Fruit fly (Drosophila melanogaster) whole organism: Measurements from ENCODE around the gene CG31300.

ENCODE experiments used
- CG8478 ChIP-seq: fragments of >200 bp; optimal IDR thresholded peaks from 2 replicates; lab custom pipeline; 2018; ENCODE audit warnings: inconsistent platforms
- Dll ChIP-seq: fragments of >200 bp; optimal IDR thresholded peaks from 2 replicates; lab custom pipeline; 2017
- EcR ChIP-seq, 2 experiments: fragments of >200 bp; optimal IDR thresholded peaks; 2 replicates each; lab custom pipeline; 2017; ENCODE audit warnings: missing biosample characterization in 2 of 2, missing genetic modification characterization in 2 of 2, missing genetic modification reagents in 2 of 2
- pan ChIP-seq: fragments of >200 bp; optimal IDR thresholded peaks from 2 replicates; lab custom pipeline; 2017
- psq ChIP-seq: fragments of >200 bp; optimal IDR thresholded peaks from 2 replicates; lab custom pipeline; 2017
- usp ChIP-seq: fragments of >200 bp; optimal IDR thresholded peaks from 2 replicates; lab custom pipeline; 2017; ENCODE audit warnings: missing biosample characterization, missing genetic modification characterization, mixed read lengths

CG31300 gene

dm6 chr3R:25279796-25280350, 3.5 kb upstream of the CG31300 start, which contains the start of gene CG10514:
Gene CG10514, minus strand, starts transcription at chr3R:25279846.
- no peak for TF ChIP-seq pan (lab: Kevin White, UChicago)
- no peak for TF ChIP-seq Dll (lab: Kevin White, UChicago)
- TF ChIP-seq usp (GFP tag; lab: Kevin White, UChicago), result no peak
- no peak for TF ChIP-seq EcR (GFP tag; optimal IDR thresholded peaks at IDR 0.05; lab: Kevin White, UChicago)
- TF ChIP-seq psq (lab: Kevin White, UChicago), result no peak
- no peak for TF ChIP-seq CG8478 (lab: Kevin White, UChicago)

DNA sequence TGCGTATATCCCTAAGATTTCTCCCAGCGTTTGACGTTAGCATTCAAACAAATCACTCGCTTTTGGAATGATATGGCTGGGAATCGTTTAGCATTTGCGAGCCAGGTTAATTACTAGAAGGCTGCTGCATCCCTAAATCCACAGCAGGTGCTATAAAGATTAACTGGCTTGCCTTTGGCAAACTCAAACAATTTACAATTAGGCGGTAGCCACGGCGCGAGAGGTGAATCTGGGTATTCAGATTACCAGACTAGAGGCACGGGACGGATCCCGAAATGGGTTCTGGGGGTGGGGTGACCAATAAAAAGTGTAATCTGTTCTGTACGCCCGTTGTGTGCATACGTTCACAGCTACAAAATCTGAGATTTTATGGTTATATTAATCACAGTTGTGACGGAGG, 2.3 kb upstream of the CG31300 start, which contains the start of gene CG11892:
TSS of gene CG11892 (plus strand) at position 384 of the 400 bp plus-strand sequence.
- TF ChIP-seq Dll (lab: Kevin White, UChicago) (no peak), usp (GFP tag; lab: Kevin White, UChicago) (no peak), CG8478 (lab: Kevin White, UChicago) (no peak), psq (lab: Kevin White, UChicago) (no peak), pan (lab: Kevin White, UChicago) (no peak), EcR (GFP tag; optimal IDR thresholded peaks at IDR 0.05; lab: Kevin White, UChicago) (no peak)

DNA sequence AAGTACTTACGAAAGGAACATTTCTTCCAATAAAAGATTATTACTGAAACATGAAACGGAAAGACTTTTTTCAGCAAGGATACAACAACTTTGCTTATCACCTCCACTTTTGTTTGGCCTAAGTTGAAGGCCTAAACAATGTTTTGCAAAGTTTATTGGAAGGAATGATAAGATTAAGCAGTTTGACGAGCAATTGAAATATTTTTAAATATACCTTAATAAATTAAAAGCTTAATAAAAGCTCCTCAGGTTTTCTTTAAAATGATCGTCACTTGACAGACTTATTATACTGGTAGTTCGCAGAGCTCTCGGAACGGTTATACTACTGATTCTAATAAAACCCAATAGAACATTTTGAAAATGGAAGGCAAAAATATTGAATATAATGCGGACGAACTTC, 1.8 kb downstream of the CG31300 start, which contains the start of gene CG31104:
TSS of gene CG31104 (plus strand) at position 301 of the 400 bp plus-strand sequence.
- TF ChIP-seq pan (lab: Kevin White, UChicago) (no peak), EcR (GFP tag; optimal IDR thresholded peaks at IDR 0.05; lab: Kevin White, UChicago) (no peak), CG8478 (lab: Kevin White, UChicago) (no peak), psq (lab: Kevin White, UChicago) (no peak), Dll (lab: Kevin White, UChicago) (no peak), usp (GFP tag; lab: Kevin White, UChicago) (no peak)

DNA sequence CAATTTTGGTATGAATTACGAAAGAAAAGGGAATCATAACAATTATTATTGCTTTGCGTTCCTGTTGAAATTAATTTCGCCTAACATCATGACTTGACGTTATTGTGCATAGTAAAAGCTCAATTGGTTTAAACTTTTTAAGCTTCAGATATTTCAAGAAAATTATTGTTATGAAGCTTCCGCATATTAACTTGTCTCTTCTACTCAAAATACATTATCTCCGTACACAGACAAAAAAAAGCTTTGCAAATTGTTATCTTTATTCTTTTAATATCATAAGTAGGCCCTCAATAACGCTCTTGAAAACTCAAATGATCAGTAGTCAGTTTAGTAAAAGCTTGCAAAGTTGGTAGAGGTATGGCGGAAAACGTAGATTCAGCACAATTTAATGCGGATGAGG, 3.7 kb downstream of the CG31300 start, which contains the start of gene CG13658:
TSS of gene CG13658 (plus strand) at position 347 of the 400 bp plus-strand sequence.
- TF ChIP-seq usp (GFP tag; lab: Kevin White, UChicago) (no peak), CG8478 (lab: Kevin White, UChicago) (no peak), psq (lab: Kevin White, UChicago) (no peak), Dll (lab: Kevin White, UChicago) (no peak), pan (lab: Kevin White, UChicago) (no peak), EcR (GFP tag; optimal IDR thresholded peaks at IDR 0.05; lab: Kevin White, UChicago) (no peak)

dm6 chr3R:25289589-25289988, 6.2 kb downstream of the CG31300 start, which contains the start of gene CG11893:
Gene CG11893, plus strand, starts transcription at chr3R:25289889.
- TF ChIP-seq psq (lab: Kevin White, UChicago) (no peak), Dll (lab: Kevin White, UChicago) (no peak), EcR (GFP tag; optimal IDR thresholded peaks at IDR 0.05; lab: Kevin White, UChicago) (no peak), CG8478 (lab: Kevin White, UChicago) (no peak), usp (GFP tag; lab: Kevin White, UChicago) (no peak), pan (lab: Kevin White, UChicago) (no peak)

dm6 chr3R:25292864-25293284, 9.5 kb downstream of the CG31300 start, which contains the start of gene CG31098:
Gene CG31098, minus strand, starts transcription at chr3R:25292977.
- no peak for TF ChIP-seq usp (GFP tag; lab: Kevin White, UChicago)
- TF ChIP-seq Dll (lab: Kevin White, UChicago), result no peak
- TF ChIP-seq pan (lab: Kevin White, UChicago), result no peak
- no peak for TF ChIP-seq psq (lab: Kevin White, UChicago)
- TF ChIP-seq CG8478 (lab: Kevin White, UChicago), result no peak
- no peak for TF ChIP-seq EcR (GFP tag; optimal IDR thresholded peaks at IDR 0.05; lab: Kevin White, UChicago)

DNA sequence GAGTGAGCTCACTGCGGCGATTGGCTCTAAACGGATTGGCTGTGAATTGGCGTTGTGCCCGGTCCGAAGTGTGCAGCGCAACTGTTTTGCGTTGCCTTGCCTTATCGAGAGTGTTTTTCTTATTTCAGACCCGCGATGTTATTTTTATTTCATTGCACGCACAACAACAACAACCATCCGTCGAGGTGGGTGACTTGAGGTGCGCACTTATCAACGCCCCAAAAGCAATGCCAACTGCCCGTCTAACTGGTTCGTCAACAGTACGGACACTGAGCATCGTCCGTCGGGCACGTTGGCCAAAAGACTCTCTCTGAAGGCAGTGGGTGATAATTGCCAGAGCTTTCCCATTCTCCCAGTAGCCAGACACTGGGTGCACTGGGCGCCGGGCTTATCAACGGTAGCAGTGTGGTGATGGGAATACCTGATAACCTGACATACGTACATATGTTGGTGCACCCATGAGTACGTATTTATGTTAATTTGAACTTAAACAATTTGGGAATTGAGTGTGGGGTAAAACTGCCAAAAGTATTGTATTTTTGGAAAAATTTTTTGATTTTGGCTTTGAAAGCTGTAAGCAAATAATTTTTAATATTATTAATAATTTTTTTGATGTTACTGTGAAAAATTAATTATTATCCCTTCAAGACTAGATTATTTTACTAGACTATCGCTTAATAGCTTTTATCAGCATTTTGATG, 12.1 kb downstream of the CG31300 start, which contains the start of gene CG31102:
TSS of gene CG31102 (minus strand) at position 275 of the 701 bp plus-strand sequence.
- TF ChIP-seq pan (lab: Kevin White, UChicago) (no peak), psq (lab: Kevin White, UChicago) (no peak), usp (GFP tag; lab: Kevin White, UChicago) (no peak), CG8478 (lab: Kevin White, UChicago) (no peak), Dll (lab: Kevin White, UChicago) (no peak), EcR (GFP tag; optimal IDR thresholded peaks at IDR 0.05; lab: Kevin White, UChicago) (no peak)

DNA sequence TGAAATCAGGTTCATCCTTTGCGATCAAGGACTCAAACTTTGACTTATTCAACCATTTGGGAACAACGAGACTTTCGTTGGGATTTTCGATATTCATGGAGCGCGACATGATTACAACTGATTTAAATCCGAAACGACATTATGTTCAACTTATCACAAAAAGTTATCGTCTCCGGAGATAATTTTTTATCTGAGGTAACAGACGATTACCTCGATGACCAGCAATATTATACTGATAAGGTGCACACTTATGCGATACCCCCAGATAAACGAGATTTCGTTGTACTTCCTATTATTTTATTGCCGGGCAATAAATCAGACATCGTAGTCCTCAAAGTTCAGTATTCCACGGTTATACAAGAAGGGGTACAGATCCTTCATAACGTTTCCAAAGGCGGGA, 14.3 kb downstream of the CG31300 start, which contains the start of gene CG31097:
TSS of gene CG31097 (minus strand) at position 101 of the 400 bp plus-strand sequence.
- TF ChIP-seq pan (lab: Kevin White, UChicago) (no peak), Dll (lab: Kevin White, UChicago) (no peak), psq (lab: Kevin White, UChicago) (no peak), usp (GFP tag; lab: Kevin White, UChicago) (no peak), CG8478 (lab: Kevin White, UChicago) (no peak), EcR (GFP tag; optimal IDR thresholded peaks at IDR 0.05; lab: Kevin White, UChicago) (no peak)

- TF ChIP-seq CG8478 (lab: Kevin White, UChicago), result no peak
- TF ChIP-seq psq (lab: Kevin White, UChicago), result no peak
- no peak for TF ChIP-seq EcR (GFP tag; optimal IDR thresholded peaks at IDR 0.05; lab: Kevin White, UChicago)
- no peak for TF ChIP-seq usp (GFP tag; lab: Kevin White, UChicago)
- TF ChIP-seq pan (lab: Kevin White, UChicago), result no peak
- TF ChIP-seq Dll (lab: Kevin White, UChicago), result no peak
Observed at dm6 chr3R:25299507-25299964, 16.1 kb downstream of the CG31300 start, which contains the start of gene CG31288. Gene CG31288, minus strand, starts transcription at chr3R:25299557.

DNA sequence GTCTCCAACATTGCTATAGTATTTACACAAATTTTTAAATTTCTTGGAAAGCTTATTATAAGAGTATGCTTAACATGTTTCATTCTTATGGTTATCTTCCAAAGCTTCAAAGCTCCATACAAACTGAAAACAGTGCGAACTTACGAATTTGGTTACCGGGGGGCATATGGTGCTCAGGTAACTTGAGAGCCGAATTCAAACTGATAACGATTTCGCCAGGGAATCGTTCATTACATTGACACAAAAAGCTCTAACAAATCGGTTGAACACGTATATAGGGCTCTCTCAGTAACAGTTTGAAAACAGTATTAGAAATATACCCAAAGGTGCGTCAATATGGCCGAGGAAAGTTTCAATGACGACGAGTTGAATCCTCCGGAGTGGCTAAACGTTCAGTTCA, 17.2 kb downstream of the CG31300 start, which contains the start of gene CG13659:
TSS of gene CG13659 (plus strand) at position 317 of the 400 bp plus-strand sequence.
- TF ChIP-seq EcR (GFP tag; optimal IDR thresholded peaks at IDR 0.05; lab: Kevin White, UChicago), result no peak
- no peak for TF ChIP-seq usp (GFP tag; lab: Kevin White, UChicago)
- TF ChIP-seq pan (lab: Kevin White, UChicago), result no peak
- no peak for TF ChIP-seq CG8478 (lab: Kevin White, UChicago)
- no peak for TF ChIP-seq psq (lab: Kevin White, UChicago)
- TF ChIP-seq Dll (lab: Kevin White, UChicago), result no peak
